Fruit fly (Drosophila melanogaster): ENCODE data around the gene CG4318.

The CG4318 gene

DNA sequence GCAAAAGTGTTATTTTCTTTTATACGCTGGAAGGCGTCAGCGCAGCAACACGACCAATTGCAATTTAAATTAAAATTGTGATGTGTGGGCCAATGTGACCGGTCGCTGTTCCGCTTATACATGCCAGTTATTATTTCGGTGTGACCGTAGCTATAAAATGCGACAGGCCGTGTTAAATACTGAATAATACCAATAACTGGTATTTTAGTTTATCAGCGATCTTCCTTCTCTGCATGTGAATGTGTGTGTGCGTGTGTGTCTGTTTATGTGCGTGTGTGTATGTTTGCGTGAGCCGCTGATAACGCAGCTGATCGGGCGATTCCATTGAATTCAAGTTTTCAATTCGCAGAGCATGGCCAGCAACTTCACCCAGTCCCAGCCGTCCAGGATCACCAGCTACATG is 26.0 kb downstream of the CG4318 start, which contains the start of the genes CG32638, CG15717 and MFS10 (continued):
- TF ChIP-seq lov (optimal IDR thresholded peaks at IDR 0.05) (no peak), lov (GFP tag; IDR thresholded peaks at IDR 0.05) (no peak), E2f1 (GFP tag; IDR thresholded peaks at IDR 0.05) (no peak), CG10321 (GFP tag; IDR thresholded peaks at IDR 0.05) (no peak), vvl (GFP tag; IDR thresholded peaks at IDR 0.05) (peak; percentile 50; the same call in 1 of the 2 replicates), CG6254 (GFP tag; optimal IDR thresholded peaks at IDR 0.05) (no peak), CG10209 (GFP tag; optimal IDR thresholded peaks at IDR 0.05) (no peak), Fer1 (GFP tag; optimal IDR thresholded peaks at IDR 0.05) (peak; percentile 37), Dref (GFP tag; IDR thresholded peaks at IDR 0.05) (peak; percentile 47), CG18599 (GFP tag; optimal IDR thresholded peaks at IDR 0.05) (no peak), gce (GFP tag; IDR thresholded peaks at IDR 0.05) (no peak), Pdp1 (GFP tag; optimal IDR thresholded peaks at IDR 0.05) (peak in 1 of 2 experiments; percentile 43), trh (GFP tag; optimal IDR thresholded peaks at IDR 0.05) (no peak), gro (GFP tag; optimal IDR thresholded peaks at IDR 0.05) (peak; percentile 35), CG2120 (GFP tag; optimal IDR thresholded peaks at IDR 0.05) (peak; percentile 33), Eip74EF (GFP tag; optimal IDR thresholded peaks at IDR 0.05) (no peak), CG42726 (GFP tag; IDR thresholded peaks at IDR 0.05; ENCODE audit: partially characterized antibody) (peak; percentile 9; the same call in 1 of the 2 replicates), CG5245 (GFP tag; optimal IDR thresholded peaks at IDR 0.05) (no peak), CG16863 (GFP tag; optimal IDR thresholded peaks at IDR 0.05) (peak; percentile 11), Scr (GFP tag; IDR thresholded peaks at IDR 0.05; ENCODE audit: partially characterized antibody) (no peak), fd102C (GFP tag; optimal IDR thresholded peaks at IDR 0.05) (no peak), BEAF-32 (GFP tag; optimal IDR thresholded peaks at IDR 0.05) (peak; percentile 54), sim (GFP tag; IDR thresholded peaks at IDR 0.05) (no peak), pfk (GFP tag; optimal IDR thresholded peaks at IDR 0.05) (peak; percentile 23), CG7839 (tag; optimal IDR thresholded peaks at IDR 0.05) (peak; percentile 0), toy (GFP tag; IDR thresholded peaks at IDR 0.05) (no peak), CG3847 (GFP tag; IDR thresholded peaks at IDR 0.05) (peak; percentile 38), CG8089 (GFP tag; optimal IDR thresholded peaks at IDR 0.05) (no peak), tll (GFP tag; optimal IDR thresholded peaks at IDR 0.05) (no peak), lola (GFP tag; optimal IDR thresholded peaks at IDR 0.05) (peak in 1 of 3 experiments; percentile 5), jigr1 (GFP tag; IDR thresholded peaks at IDR 0.05) (no peak), CG31388 (GFP tag; optimal IDR thresholded peaks at IDR 0.05) (no peak), Neu2 (GFP tag; optimal IDR thresholded peaks at IDR 0.05; ENCODE audit: borderline replicate concordance) (no peak), Atf-2 (GFP tag; optimal IDR thresholded peaks at IDR 0.05) (no peak), CG13624 (GFP tag; optimal IDR thresholded peaks at IDR 0.05) (peak; percentile 19), wek (GFP tag; optimal IDR thresholded peaks at IDR 0.05) (no peak), Deaf1 (tag; optimal IDR thresholded peaks at IDR 0.05) (peak; percentile 9), NFAT (GFP tag; IDR thresholded peaks at IDR 0.05) (no peak), cas (GFP tag; IDR thresholded peaks at IDR 0.05) (no peak), kni (GFP tag; optimal IDR thresholded peaks at IDR 0.05) (no peak), Ravus (GFP tag; IDR thresholded peaks at IDR 0.05) (no peak), lmd (GFP tag; IDR thresholded peaks at IDR 0.05) (no peak), CG10366 (GFP tag; IDR thresholded peaks at IDR 0.05) (no peak), CG31365 (tag; optimal IDR thresholded peaks at IDR 0.05) (peak; percentile 72), CG9876 (GFP tag; optimal IDR thresholded peaks at IDR 0.05) (no peak), CG4617 (GFP tag; optimal IDR thresholded peaks at IDR 0.05; ENCODE audit: borderline replicate concordance) (no peak), pb (GFP tag; optimal IDR thresholded peaks at IDR 0.05) (no peak), sna (GFP tag; IDR thresholded peaks at IDR 0.05; ENCODE audit: partially characterized antibody) (no peak), odd (GFP tag; optimal IDR thresholded peaks at IDR 0.05) (no peak), CG11085 (GFP tag; IDR thresholded peaks at IDR 0.05) (no peak), CG3838 (GFP tag; optimal IDR thresholded peaks at IDR 0.05) (peak; percentile 0)
